Worm (Caenorhabditis elegans) whole organism, early embryonic: ENCODE measurements around the gene piga-1.

ENCODE experiments used
- aly-1 ChIP-seq: sonication (generic microtip); optimal IDR thresholded peaks from 2 replicates; lab custom pipeline; 2016; ENCODE audit warnings: missing genetic modification characterization, missing compliant biosample characterization
- ama-1 ChIP-seq: fragments of 150-350 bp; optimal IDR thresholded peaks from 2 replicates; lab custom pipeline; 2014
- ceh-36 ChIP-seq: sonication (generic microtip); optimal IDR thresholded peaks from 2 replicates; lab custom pipeline; 2016; ENCODE audit warnings: missing genetic modification characterization, inconsistent platforms, missing compliant biosample characterization
- ets-7 ChIP-seq: sonication (generic microtip); optimal IDR thresholded peaks from 2 replicates; lab custom pipeline; 2016; ENCODE audit warnings: missing genotype, missing genetic modification characterization, missing compliant biosample characterization
- hmbx-1 ChIP-seq: sonication (generic microtip); optimal IDR thresholded peaks from 2 replicates; lab custom pipeline; 2016; ENCODE audit warnings: mild to moderate bottlenecking, missing genetic modification characterization, missing compliant biosample characterization
- pes-1 ChIP-seq: fragments of 200-800 bp; sonication (Bioruptor generic); IDR thresholded peaks from 2 replicates; pipeline ENCODE4 v1.3.6; 2022; ENCODE audit warnings: missing genetic modification reagents, missing genetic modification characterization, missing compliant biosample characterization
- sea-1 ChIP-seq: fragments of 200-800 bp; sonication (Bioruptor generic); conservative IDR thresholded peaks from 2 replicates; pipeline ENCODE4 v1.3.6; 2022; ENCODE audit warnings: missing genetic modification characterization, missing compliant biosample characterization
- tbx-11 ChIP-seq: fragments of 200-800 bp; sonication (Bioruptor generic); IDR thresholded peaks from 2 replicates; pipeline ENCODE4 v1.3.6; 2022; ENCODE audit warnings: missing genetic modification characterization, missing compliant biosample characterization

- TF ChIP-seq sea-1 (GFP tag; lab: Robert Waterston, UW) (no peak), hmbx-1 (tag; lab: Kevin White, UChicago) (no peak), aly-1 (tag; lab: Kevin White, UChicago) (no peak), ets-7 (tag; lab: Kevin White, UChicago) (no peak), ceh-36 (no peak), tbx-11 (GFP tag; lab: Robert Waterston, UW) (no peak), pes-1 (GFP tag; lab: Robert Waterston, UW) (no peak), ama-1 (lab: Kevin White, UChicago) (no peak)
These were observed 23.3 kb upstream of the piga-1 start, which contains the start of gene hgap-2 for ce11 chrII:8684824-8685223.
